Worm (Caenorhabditis elegans) whole organism, young adult: ENCODE data around the gene insc-1.

Source experiments
- B0019.2 ChIP-seq: fragments of 200-800 bp; sonication (Bioruptor generic); conservative IDR thresholded peaks from 2 replicates; pipeline ENCODE4 v1.3.6; 2022; ENCODE audit warnings: missing genetic modification reagents, missing genetic modification characterization, missing compliant biosample characterization
- B0336.3 ChIP-seq: fragments of 200-800 bp; sonication (Bioruptor generic); IDR thresholded peaks from 2 replicates; pipeline ENCODE4 v1.3.6; 2022; ENCODE audit warnings: missing genetic modification characterization, missing compliant biosample characterization
- F10E7.11 ChIP-seq: sonication (generic microtip); optimal IDR thresholded peaks from 2 replicates; lab custom pipeline; 2017; ENCODE audit warnings: mild to moderate bottlenecking, missing genetic modification characterization, moderate library complexity, missing compliant biosample characterization
- F22D6.2 ChIP-seq: sonication (generic microtip); optimal IDR thresholded peaks from 2 replicates; lab custom pipeline; 2016; ENCODE audit warnings: mild to moderate bottlenecking, missing genetic modification characterization, missing compliant biosample characterization
- F23B12.7 ChIP-seq: sonication (generic microtip); optimal IDR thresholded peaks from 2 replicates; lab custom pipeline; 2017; ENCODE audit warnings: missing genetic modification characterization, mild to moderate bottlenecking, missing compliant biosample characterization, antibody characterized with exemption, moderate library complexity; ENCODE audit not compliant: insufficient read depth
- F33H1.4 ChIP-seq: fragments of 200-800 bp; sonication (Bioruptor generic); IDR thresholded peaks from 2 replicates; pipeline ENCODE4 v1.3.6; 2022; ENCODE audit warnings: missing genetic modification reagents, missing genetic modification characterization, missing compliant biosample characterization
- F39B2.1 ChIP-seq: fragments of 200-800 bp; sonication (Bioruptor generic); IDR thresholded peaks from 2 replicates; pipeline ENCODE4 v1.3.6; 2022; ENCODE audit warnings: missing genetic modification reagents, missing genetic modification characterization, missing compliant biosample characterization
- F55B11.4 ChIP-seq: sonication (generic microtip); optimal IDR thresholded peaks from 2 replicates; lab custom pipeline; 2016; ENCODE audit warnings: missing compliant biosample characterization, missing genetic modification characterization, borderline replicate concordance; ENCODE audit not compliant: insufficient read depth
- F57C9.4 ChIP-seq: sonication (generic microtip); optimal IDR thresholded peaks from 2 replicates; lab custom pipeline; 2017; ENCODE audit warnings: mild to moderate bottlenecking, missing genetic modification characterization, missing compliant biosample characterization
- K11D2.4 ChIP-seq: fragments of 200-800 bp; sonication (Bioruptor generic); IDR thresholded peaks from 2 replicates; pipeline ENCODE4 v1.3.6; 2022; ENCODE audit warnings: missing genetic modification reagents, missing genetic modification characterization, missing compliant biosample characterization
- K12H6.12 ChIP-seq: fragments of 200-800 bp; sonication (Bioruptor generic); optimal IDR thresholded peaks from 2 replicates; lab custom pipeline; 2018; ENCODE audit warnings: mild to moderate bottlenecking, missing genetic modification characterization, missing compliant biosample characterization
- akir-1 ChIP-seq: fragments of 200-800 bp; sonication (Bioruptor generic); optimal IDR thresholded peaks from 2 replicates; lab custom pipeline; 2018; ENCODE audit warnings: mild to moderate bottlenecking, missing genetic modification characterization, moderate library complexity, missing compliant biosample characterization
- aptf-3 ChIP-seq: fragments of 200-800 bp; sonication (Bioruptor generic); IDR thresholded peaks from 2 replicates; pipeline ENCODE4 v1.3.6; 2022; ENCODE audit warnings: missing genetic modification characterization, missing compliant biosample characterization
- attf-5 ChIP-seq: fragments of 200-800 bp; sonication (Bioruptor generic); optimal IDR thresholded peaks from 2 replicates; lab custom pipeline; 2018; ENCODE audit warnings: mild to moderate bottlenecking, missing genetic modification characterization, missing compliant biosample characterization
- bed-1 ChIP-seq: fragments of 200-800 bp; sonication (Bioruptor generic); IDR thresholded peaks from 2 replicates; pipeline ENCODE4 v1.3.6; 2022; ENCODE audit warnings: missing genetic modification reagents, missing genetic modification characterization, missing compliant biosample characterization
- cebp-1 ChIP-seq, 2 experiments: fragments of 200-800 bp in 1 of 2; sonication (Bioruptor generic) in 1 of 2; sonication (generic microtip) in 1 of 2; IDR thresholded peaks in 1 of 2; optimal IDR thresholded peaks in 1 of 2; 2 replicates each; pipeline versions ENCODE4 v1.3.6 to Lab custom; 2017 to 2022; ENCODE audit warnings: missing compliant biosample characterization in 2 of 2, missing genetic modification characterization in 2 of 2, mild to moderate bottlenecking in 1 of 2, missing genetic modification reagents in 1 of 2, moderate library complexity in 1 of 2
- cebp-2 ChIP-seq: fragments of 200-800 bp; sonication (Bioruptor generic); IDR thresholded peaks from 2 replicates; pipeline ENCODE4 v1.3.6; 2022; ENCODE audit warnings: missing genetic modification characterization, missing compliant biosample characterization
- ceh-27 ChIP-seq: fragments of 200-800 bp; sonication (Bioruptor generic); optimal IDR thresholded peaks from 2 replicates; lab custom pipeline; 2018; ENCODE audit warnings: mild to moderate bottlenecking, missing genetic modification characterization, moderate library complexity, missing compliant biosample characterization
- ceh-40 ChIP-seq: fragments of 200-800 bp; sonication (Bioruptor generic); IDR thresholded peaks from 2 replicates; pipeline ENCODE4 v1.3.6; 2022; ENCODE audit warnings: missing genetic modification characterization, missing compliant biosample characterization
- ceh-79 ChIP-seq: sonication (generic microtip); optimal IDR thresholded peaks from 2 replicates; lab custom pipeline; 2017; ENCODE audit warnings: mild to moderate bottlenecking, missing genetic modification characterization, missing compliant biosample characterization
- ceh-91 ChIP-seq: fragments of 200-800 bp; sonication (Bioruptor generic); IDR thresholded peaks from 2 replicates; pipeline ENCODE4 v1.3.6; 2022; ENCODE audit warnings: missing genetic modification reagents, missing genetic modification characterization, missing compliant biosample characterization
- chd-7 ChIP-seq: sonication (generic microtip); optimal IDR thresholded peaks from 2 replicates; lab custom pipeline; 2016; ENCODE audit warnings: mild to moderate bottlenecking, missing genetic modification characterization, moderate library complexity, missing compliant biosample characterization
- dpl-1 ChIP-seq: fragments of 150-350 bp; optimal IDR thresholded peaks from 2 replicates; lab custom pipeline; 2014; ENCODE audit warnings: missing biosample characterization, missing genetic modification reagents, missing genetic modification characterization
- ekl-4 ChIP-seq: fragments of 200-800 bp; sonication (Bioruptor generic); IDR thresholded peaks from 2 replicates; pipeline ENCODE4 v1.3.6; 2022; ENCODE audit warnings: missing genetic modification reagents, missing genetic modification characterization, missing compliant biosample characterization
- ets-4 ChIP-seq: fragments of 200-800 bp; sonication (Bioruptor generic); optimal IDR thresholded peaks from 2 replicates; lab custom pipeline; 2018; ENCODE audit warnings: mild to moderate bottlenecking, missing genetic modification characterization, missing compliant biosample characterization
- hmg-1.2 ChIP-seq: fragments of 200-800 bp; sonication (Bioruptor generic); IDR thresholded peaks from 2 replicates; pipeline ENCODE4 v1.3.6; 2022; ENCODE audit warnings: missing genetic modification reagents, missing genetic modification characterization, missing compliant biosample characterization
- hmg-20 ChIP-seq: fragments of 200-800 bp; sonication (Bioruptor generic); IDR thresholded peaks from 2 replicates; pipeline ENCODE4 v1.3.6; 2022; ENCODE audit warnings: missing genetic modification reagents, missing genetic modification characterization, missing compliant biosample characterization
- lin-40 ChIP-seq: sonication (generic microtip); optimal IDR thresholded peaks from 2 replicates; lab custom pipeline; 2016; ENCODE audit warnings: missing genetic modification characterization, mild to moderate bottlenecking, missing compliant biosample characterization, missing genotype, missing genetic modification reagents
- madf-8 ChIP-seq: fragments of 200-800 bp; sonication (Bioruptor generic); conservative IDR thresholded peaks from 2 replicates; pipeline ENCODE4 v1.3.6; 2022; ENCODE audit warnings: missing genetic modification reagents, missing genetic modification characterization, missing compliant biosample characterization
- mcd-1 ChIP-seq: fragments of 200-800 bp; sonication (Bioruptor generic); IDR thresholded peaks from 2 replicates; pipeline ENCODE4 v1.3.6; 2022; ENCODE audit warnings: missing genetic modification reagents, missing genetic modification characterization, missing compliant biosample characterization
- mes-4 ChIP-seq: sonication (generic microtip); optimal IDR thresholded peaks from 2 replicates; lab custom pipeline; 2016; ENCODE audit warnings: missing genotype, missing genetic modification characterization, missing compliant biosample characterization
- nfya-2 ChIP-seq: fragments of 200-800 bp; sonication (Bioruptor generic); IDR thresholded peaks from 2 replicates; pipeline ENCODE4 v1.3.6; 2022; ENCODE audit warnings: missing genetic modification reagents, missing genetic modification characterization, missing compliant biosample characterization
- nhr-120 ChIP-seq: fragments of 200-800 bp; sonication (Bioruptor generic); IDR thresholded peaks from 2 replicates; pipeline ENCODE4 v1.3.6; 2022; ENCODE audit warnings: missing genetic modification characterization, missing compliant biosample characterization
- nhr-27 ChIP-seq: fragments of 200-800 bp; sonication (Bioruptor generic); optimal IDR thresholded peaks from 2 replicates; lab custom pipeline; 2018; ENCODE audit warnings: mild to moderate bottlenecking, missing genetic modification characterization, moderate library complexity, missing compliant biosample characterization
- nhr-80 ChIP-seq: sonication (generic microtip); optimal IDR thresholded peaks from 2 replicates; lab custom pipeline; 2016; ENCODE audit warnings: missing genetic modification characterization, missing compliant biosample characterization
- rpc-1 ChIP-seq, 2 experiments: fragments of 150-350 bp in 1 of 2; sonication (generic microtip) in 1 of 2; optimal IDR thresholded peaks; 2 replicates each; lab custom pipeline; 2014 to 2018; ENCODE audit warnings: missing biosample characterization in 1 of 2, missing genetic modification characterization in 1 of 2, missing genetic modification reagents in 1 of 2, missing genotype in 1 of 2
- snpc-1.1 ChIP-seq: sonication (generic microtip); optimal IDR thresholded peaks from 2 replicates; lab custom pipeline; 2017; ENCODE audit warnings: missing genetic modification characterization, mild to moderate bottlenecking, missing compliant biosample characterization, antibody characterized with exemption, moderate library complexity, missing genotype, missing genetic modification reagents; ENCODE audit not compliant: insufficient read depth
- somi-1 ChIP-seq: fragments of 200-800 bp; sonication (Bioruptor generic); optimal IDR thresholded peaks from 2 replicates; lab custom pipeline; 2018; ENCODE audit warnings: mild to moderate bottlenecking, missing genetic modification characterization, missing compliant biosample characterization
- tbp1 ChIP-seq: fragments of 200-800 bp; sonication (Bioruptor generic); optimal IDR thresholded peaks from 2 replicates; lab custom pipeline; 2018; ENCODE audit warnings: mild to moderate bottlenecking, missing genetic modification characterization, missing compliant biosample characterization
- tbx-9 ChIP-seq: sonication (generic microtip); optimal IDR thresholded peaks from 2 replicates; lab custom pipeline; 2016; ENCODE audit warnings: borderline replicate concordance, missing genetic modification characterization, inconsistent platforms, missing compliant biosample characterization
- unc-130 ChIP-seq: sonication (generic microtip); optimal IDR thresholded peaks from 2 replicates; lab custom pipeline; 2016; ENCODE audit warnings: missing genetic modification reagents, missing genetic modification characterization, missing compliant biosample characterization
- ztf-22 ChIP-seq: fragments of 200-800 bp; sonication (Bioruptor generic); optimal IDR thresholded peaks from 2 replicates; lab custom pipeline; 2018; ENCODE audit warnings: mild to moderate bottlenecking, missing genetic modification characterization, moderate library complexity, missing compliant biosample characterization
- ztf-28 ChIP-seq: fragments of 200-800 bp; sonication (Bioruptor generic); IDR thresholded peaks from 2 replicates; pipeline ENCODE4 v1.3.6; 2022; ENCODE audit warnings: missing genetic modification reagents, missing genetic modification characterization, missing compliant biosample characterization
- ztf-6 ChIP-seq: fragments of 200-800 bp; sonication (Bioruptor generic); IDR thresholded peaks from 2 replicates; pipeline ENCODE4 v1.3.6; 2022; ENCODE audit warnings: missing genetic modification reagents, missing genetic modification characterization, missing compliant biosample characterization

The insc-1 gene

DNA sequence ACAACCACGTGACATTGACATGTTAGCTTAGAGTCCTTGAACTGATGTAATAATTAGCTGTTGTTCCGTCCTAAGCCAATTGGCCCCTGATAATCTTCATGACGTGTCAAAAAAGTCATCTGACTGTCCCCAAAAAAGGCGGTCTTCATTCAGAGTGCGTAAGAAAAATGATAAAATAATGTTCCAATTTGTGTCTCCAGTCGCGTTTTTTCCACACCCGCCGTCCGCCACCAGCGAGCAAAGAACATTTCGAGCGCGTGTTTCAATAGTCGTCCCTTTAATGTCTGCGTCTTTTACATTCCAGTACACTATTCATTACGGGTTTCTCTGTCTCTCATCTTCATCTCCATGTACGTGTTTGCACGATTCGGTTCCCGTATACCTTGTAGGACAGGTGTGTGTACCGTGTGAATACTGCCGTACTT is 21.2 kb upstream of the insc-1 start (continued):
- TF ChIP-seq K12H6.12 (tag; lab: Kevin White, UChicago) (peak; percentile 74), F57C9.4 (no peak), hmg-1.2 (peak; percentile 91), dpl-1 (GFP tag; lab: Kevin White, UChicago) (no peak), F22D6.2 (peak; percentile 86), aptf-3 (GFP tag; lab: Robert Waterston, UW) (no peak), F55B11.4 (tag; lab: Kevin White, UChicago) (no peak), ztf-28 (no peak), F23B12.7 (tag; lab: Kevin White, UChicago) (peak; percentile 22), B0336.3 (GFP tag; lab: Robert Waterston, UW) (peak; percentile 88), lin-40 (peak; percentile 87), ztf-22 (GFP tag; lab: Kevin White, UChicago) (peak; percentile 64), cebp-2 (GFP tag; lab: Robert Waterston, UW) (no peak), nhr-80 (tag; lab: Kevin White, UChicago) (peak; percentile 96), cebp-1 (GFP tag; IDR thresholded peaks at IDR 0.05; lab: Robert Waterston, UW) (peak; percentile 44; the same call in 1 of the 2 replicates), cebp-1 (tag; optimal IDR thresholded peaks at IDR 0.05; lab: Kevin White, UChicago) (no peak), akir-1 (GFP tag; lab: Kevin White, UChicago) (no peak), nhr-120 (no peak), tbp1 (GFP tag; lab: Kevin White, UChicago) (peak; percentile 27), tbx-9 (no peak), ceh-27 (GFP tag; lab: Kevin White, UChicago) (no peak), attf-5 (GFP tag; lab: Kevin White, UChicago) (peak; percentile 75), K11D2.4 (GFP tag; lab: Robert Waterston, UW) (peak; percentile 54; the same call in 1 of the 2 replicates), ets-4 (GFP tag; lab: Kevin White, UChicago) (peak; percentile 8), mcd-1 (GFP tag; lab: Robert Waterston, UW) (peak; percentile 45), F39B2.1 (no peak), ztf-6 (no peak), mes-4 (tag; lab: Kevin White, UChicago) (no peak), somi-1 (GFP tag; lab: Kevin White, UChicago) (peak; percentile 82), madf-8 (GFP tag; lab: Robert Waterston, UW) (no peak), ceh-91 (no peak), hmg-20 (GFP tag; lab: Robert Waterston, UW) (no peak), ceh-40 (GFP tag; lab: Robert Waterston, UW) (no peak), F10E7.11 (tag; lab: Kevin White, UChicago) (no peak), B0019.2 (GFP tag; lab: Robert Waterston, UW) (no peak), rpc-1 (optimal IDR thresholded peaks at IDR 0.05; lab: Kevin White, UChicago) (no peak), rpc-1 (tag; optimal IDR thresholded peaks at IDR 0.05; lab: Kevin White, UChicago) (no peak), nfya-2 (GFP tag; lab: Robert Waterston, UW) (no peak), nhr-27 (tag; lab: Kevin White, UChicago) (no peak), ceh-79 (tag; lab: Kevin White, UChicago) (no peak), ekl-4 (GFP tag; lab: Robert Waterston, UW) (no peak), unc-130 (no peak), chd-7 (peak; percentile 82), snpc-1.1 (tag; lab: Kevin White, UChicago) (no peak), bed-1 (GFP tag; lab: Robert Waterston, UW) (no peak), F33H1.4 (GFP tag; lab: Robert Waterston, UW) (no peak)
